Fruit fly (Drosophila melanogaster): ENCODE data around the gene CalpC.

The CalpC gene

dm6 chrX:16286083-16286666 lies 39.4 kb upstream of the CalpC start, which contains the start of gene UQCR-14 (continued):
- no peak for TF ChIP-seq Spps (tag; optimal IDR thresholded peaks at IDR 0.05)
- TF ChIP-seq pum (GFP tag; optimal IDR thresholded peaks at IDR 0.05) = no peak
- TF ChIP-seq bbx (GFP tag; IDR thresholded peaks at IDR 0.05; ENCODE audit: partially characterized antibody) = peak; percentile 99
- no peak for TF ChIP-seq chif (GFP tag; optimal IDR thresholded peaks at IDR 0.05)
- no peak for TF ChIP-seq CG2202 (tag; optimal IDR thresholded peaks at IDR 0.05)
- TF ChIP-seq ac (GFP tag; optimal IDR thresholded peaks at IDR 0.05) = no peak
- TF ChIP-seq unc-4 (GFP tag; IDR thresholded peaks at IDR 0.05; ENCODE audit: partially characterized antibody) = peak; percentile 98
- TF ChIP-seq CG17186 (GFP tag; optimal IDR thresholded peaks at IDR 0.05) = peak; percentile 62
- TF ChIP-seq eve (GFP tag; optimal IDR thresholded peaks at IDR 0.05) = no peak
- peak; percentile 29; the same call in 1 of the 2 replicates for TF ChIP-seq CG31441 (GFP tag; IDR thresholded peaks at IDR 0.05)
- no peak for TF ChIP-seq CG8388 (GFP tag; optimal IDR thresholded peaks at IDR 0.05)
- TF ChIP-seq zfh1 (GFP tag; IDR thresholded peaks at IDR 0.05) = no peak
- no peak for TF ChIP-seq Nf-YB (GFP tag; optimal IDR thresholded peaks at IDR 0.05)
- no peak for TF ChIP-seq klu (GFP tag; IDR thresholded peaks at IDR 0.05)
- TF ChIP-seq nau (GFP tag; optimal IDR thresholded peaks at IDR 0.05) = no peak
- TF ChIP-seq vfl (GFP tag; optimal IDR thresholded peaks at IDR 0.05) = no peak
- TF ChIP-seq NC2β (GFP tag; optimal IDR thresholded peaks at IDR 0.05) = no peak
- peak; percentile 21; the same call in 1 of the 3 replicates for TF ChIP-seq CG2199 (GFP tag; IDR thresholded peaks at IDR 0.05)
- TF ChIP-seq cato (GFP tag; optimal IDR thresholded peaks at IDR 0.05; ENCODE audit: borderline replicate concordance) = no peak
- no peak for TF ChIP-seq CG1529 (GFP tag; optimal IDR thresholded peaks at IDR 0.05)
- TF ChIP-seq CG12942 (GFP tag; optimal IDR thresholded peaks at IDR 0.05) = no peak
- TF ChIP-seq ranshi (GFP tag; IDR thresholded peaks at IDR 0.05) = 0 out of 2 replicates have a peak, but pooled peaks have one; percentile 27
- TF ChIP-seq Elba2 (GFP tag; optimal IDR thresholded peaks at IDR 0.05) = no peak
- peak; percentile 52 for TF ChIP-seq nom (GFP tag; optimal IDR thresholded peaks at IDR 0.05)
- no peak for TF ChIP-seq CG8478 (optimal IDR thresholded peaks at IDR 0.05)
- no peak for TF ChIP-seq peb (GFP tag; IDR thresholded peaks at IDR 0.05)
- TF ChIP-seq TFAM (GFP tag; optimal IDR thresholded peaks at IDR 0.05) = no peak
- TF ChIP-seq p53 (GFP tag; optimal IDR thresholded peaks at IDR 0.05) = no peak
- no peak for TF ChIP-seq tin (GFP tag; optimal IDR thresholded peaks at IDR 0.05)
- no peak for TF ChIP-seq CG4820 (GFP tag; optimal IDR thresholded peaks at IDR 0.05)
- no peak for TF ChIP-seq Trl (optimal IDR thresholded peaks at IDR 0.05)
- no peak for TF ChIP-seq Trl (GFP tag; optimal IDR thresholded peaks at IDR 0.05)
- peak; percentile 44 for TF ChIP-seq CG13296 (GFP tag; optimal IDR thresholded peaks at IDR 0.05)
- no peak for TF ChIP-seq NC2α (GFP tag; optimal IDR thresholded peaks at IDR 0.05)
- peak; percentile 53 for TF ChIP-seq gfzf (GFP tag; optimal IDR thresholded peaks at IDR 0.05)
- no peak for TF ChIP-seq CG7357 (GFP tag; IDR thresholded peaks at IDR 0.05)
- TF ChIP-seq CG3281 (GFP tag; optimal IDR thresholded peaks at IDR 0.05) = peak; percentile 46
- peak; percentile 66 for TF ChIP-seq B-H2 (GFP tag; optimal IDR thresholded peaks at IDR 0.05)
- TF ChIP-seq ERR (GFP tag; optimal IDR thresholded peaks at IDR 0.05) = no peak
- peak; percentile 62 for TF ChIP-seq CG2712 (tag; optimal IDR thresholded peaks at IDR 0.05)
- no peak for TF ChIP-seq cwo (GFP tag; optimal IDR thresholded peaks at IDR 0.05)
- no peak for TF ChIP-seq Bdp1 (GFP tag; optimal IDR thresholded peaks at IDR 0.05)
- no peak for TF ChIP-seq tio (GFP tag; optimal IDR thresholded peaks at IDR 0.05)
- TF ChIP-seq disco-r (GFP tag; optimal IDR thresholded peaks at IDR 0.05) = no peak
- peak; percentile 44; the same call in 1 of the 2 replicates for TF ChIP-seq CG6272 (GFP tag; IDR thresholded peaks at IDR 0.05)
- TF ChIP-seq CG3163 (GFP tag; optimal IDR thresholded peaks at IDR 0.05) = peak; percentile 2
- TF ChIP-seq fd96Cb (tag; optimal IDR thresholded peaks at IDR 0.05) = no peak
- no peak for TF ChIP-seq HLH54F (GFP tag; optimal IDR thresholded peaks at IDR 0.05)
- no peak for TF ChIP-seq CG8089 (GFP tag; optimal IDR thresholded peaks at IDR 0.05)
- TF ChIP-seq CG14014 (GFP tag; IDR thresholded peaks at IDR 0.05) = no peak
- TF ChIP-seq zf30C (GFP tag; optimal IDR thresholded peaks at IDR 0.05) = peak; percentile 40
- TF ChIP-seq CG11560 (tag; IDR thresholded peaks at IDR 0.05) = no peak
